Worm (Caenorhabditis elegans) whole organism, L4 larva: ENCODE results near the gene T05A7.13.

Experiments used
- F26F4.8 ChIP-seq: fragments of 200-800 bp; sonication (Bioruptor generic); conservative IDR thresholded peaks from 2 replicates; pipeline ENCODE4 v1.3.6; 2022; ENCODE audit warnings: missing genetic modification characterization, missing compliant biosample characterization
- R02D3.7 ChIP-seq: fragments of 150-350 bp; sonication (generic microtip); optimal IDR thresholded peaks from 3 replicates; lab custom pipeline; 2014; ENCODE audit warnings: missing biosample characterization, missing genetic modification characterization
- ZK546.5 ChIP-seq, 2 experiments: sonication (generic microtip); optimal IDR thresholded peaks; 2 replicates each; lab custom pipeline; 2017; ENCODE audit warnings: missing biosample characterization in 2 of 2, missing genetic modification characterization in 2 of 2
- ceh-28 ChIP-seq: fragments of 150-350 bp; optimal IDR thresholded peaks from 2 replicates; lab custom pipeline; 2014; ENCODE audit warnings: missing biosample characterization, missing genetic modification reagents, missing genetic modification characterization
- gei-8 ChIP-seq: fragments of 200-800 bp; sonication (Bioruptor generic); optimal IDR thresholded peaks from 2 replicates; lab custom pipeline; 2018; ENCODE audit warnings: mild to moderate bottlenecking, missing genetic modification characterization, missing compliant biosample characterization
- lin-39 ChIP-seq: fragments of 150-350 bp; optimal IDR thresholded peaks from 2 replicates; lab custom pipeline; 2014; ENCODE audit warnings: missing biosample characterization, missing genetic modification reagents, missing genetic modification characterization
- lsy-2 ChIP-seq, 2 experiments: fragments of 150-350 bp in 1 of 2; sonication (generic microtip) in 1 of 2; optimal IDR thresholded peaks; 2 replicates each; lab custom pipeline; 2014 to 2017; ENCODE audit warnings: missing biosample characterization in 2 of 2, missing genetic modification characterization in 2 of 2
- nhr-11 ChIP-seq: fragments of 150-350 bp; optimal IDR thresholded peaks from 2 replicates; lab custom pipeline; 2014; ENCODE audit warnings: missing biosample characterization, missing genetic modification characterization
- nhr-237 ChIP-seq: sonication (generic microtip); optimal IDR thresholded peaks from 2 replicates; lab custom pipeline; 2017; ENCODE audit warnings: missing biosample characterization, missing genetic modification characterization
- nhr-6 ChIP-seq: fragments of 150-350 bp; optimal IDR thresholded peaks from 2 replicates; lab custom pipeline; 2014; ENCODE audit warnings: missing biosample characterization, missing genetic modification characterization
- pha-4 ChIP-seq, 2 experiments: fragments of 150-350 bp in 1 of 2; fragments of 200-800 bp in 1 of 2; sonication (Bioruptor generic) in 1 of 2; IDR thresholded peaks in 1 of 2; optimal IDR thresholded peaks in 1 of 2; 2 replicates each; pipeline versions ENCODE4 v1.3.6 to Lab custom; 2014 to 2022; ENCODE audit warnings: missing genetic modification characterization in 2 of 2, missing genetic modification reagents in 2 of 2, missing biosample characterization in 1 of 2, missing compliant biosample characterization in 1 of 2
- zfp-2 ChIP-seq: sonication (generic microtip); optimal IDR thresholded peaks from 2 replicates; lab custom pipeline; 2016; ENCODE audit warnings: mild to moderate bottlenecking, missing genetic modification characterization, missing compliant biosample characterization

ce11 chrII:4658245-4658644, 2.9 kb downstream of the T05A7.13 start:
- TF ChIP-seq F26F4.8 (no peak), gei-8 (GFP tag; lab: Kevin White, UChicago) (no peak), ZK546.5 (tag; optimal IDR thresholded peaks at IDR 0.05; lab: Kevin White, UChicago) (no peak), ceh-28 (tag; lab: Kevin White, UChicago) (no peak), nhr-237 (tag; lab: Kevin White, UChicago) (no peak), nhr-6 (no peak), nhr-11 (tag; lab: Kevin White, UChicago) (no peak), R02D3.7 (tag; lab: Kevin White, UChicago) (no peak), zfp-2 (tag; lab: Kevin White, UChicago) (no peak), lin-39 (tag; lab: Kevin White, UChicago) (no peak), pha-4 (GFP tag; IDR thresholded peaks at IDR 0.05; lab: Robert Waterston, UW) (no peak), pha-4 (tag; optimal IDR thresholded peaks at IDR 0.05; lab: Kevin White, UChicago) (no peak), lsy-2 (tag; optimal IDR thresholded peaks at IDR 0.05; lab: Kevin White, UChicago) (no peak)
